Fruit fly (Drosophila melanogaster): ENCODE results near the gene nkd.

Gene nkd

dm6 chr3L:19040155-19040644 is 5.0 kb downstream of the nkd start (continued):
- TF ChIP-seq repo (GFP tag; optimal IDR thresholded peaks at IDR 0.05): no peak
- TF ChIP-seq CG14710 (tag; optimal IDR thresholded peaks at IDR 0.05): no peak
- TF ChIP-seq CG10366 (GFP tag; IDR thresholded peaks at IDR 0.05): no peak
- TF ChIP-seq Dad (GFP tag; optimal IDR thresholded peaks at IDR 0.05): no peak
- no peak for TF ChIP-seq CG4617 (GFP tag; optimal IDR thresholded peaks at IDR 0.05; ENCODE audit: borderline replicate concordance)
- TF ChIP-seq Deaf1 (tag; optimal IDR thresholded peaks at IDR 0.05): peak; percentile 84
- no peak for TF ChIP-seq CG2889 (GFP tag; IDR thresholded peaks at IDR 0.05)
- no peak for TF ChIP-seq otp (GFP tag; IDR thresholded peaks at IDR 0.05)
- no peak for TF ChIP-seq ash1 (GFP tag; optimal IDR thresholded peaks at IDR 0.05)
- TF ChIP-seq maf-S (GFP tag; optimal IDR thresholded peaks at IDR 0.05): no peak
- TF ChIP-seq gcm (GFP tag; optimal IDR thresholded peaks at IDR 0.05): peak; percentile 1
- TF ChIP-seq HmgZ (tag; optimal IDR thresholded peaks at IDR 0.05): peak; percentile 78
- TF ChIP-seq NC2β (GFP tag; optimal IDR thresholded peaks at IDR 0.05): no peak
- TF ChIP-seq bab2 (GFP tag; optimal IDR thresholded peaks at IDR 0.05): no peak
- TF ChIP-seq gt (GFP tag; IDR thresholded peaks at IDR 0.05): no peak
- TF ChIP-seq tup (GFP tag; optimal IDR thresholded peaks at IDR 0.05): peak; percentile 37
- TF ChIP-seq ara (GFP tag; IDR thresholded peaks at IDR 0.05): no peak
- TF ChIP-seq CG10147 (GFP tag; optimal IDR thresholded peaks at IDR 0.05): no peak
- peak; percentile 9 for TF ChIP-seq B-H2 (GFP tag; optimal IDR thresholded peaks at IDR 0.05)
- TF ChIP-seq CG14860 (GFP tag; IDR thresholded peaks at IDR 0.05; ENCODE audit: partially characterized antibody): no peak
- no peak for TF ChIP-seq CG8944 (GFP tag; optimal IDR thresholded peaks at IDR 0.05)
- 0 out of 2 replicates have a peak, but pooled peaks have one; percentile 18 for TF ChIP-seq slbo (GFP tag; IDR thresholded peaks at IDR 0.05)
- no peak for TF ChIP-seq Bteb2 (GFP tag; optimal IDR thresholded peaks at IDR 0.05)
- no peak for TF ChIP-seq Max (GFP tag; optimal IDR thresholded peaks at IDR 0.05)
- no peak for TF ChIP-seq CG12659 (GFP tag; optimal IDR thresholded peaks at IDR 0.05)
- TF ChIP-seq Doc3 (GFP tag; IDR thresholded peaks at IDR 0.05; ENCODE audit: partially characterized antibody): no peak
- TF ChIP-seq CG4707 (GFP tag; optimal IDR thresholded peaks at IDR 0.05): peak; percentile 50
- peak in 1 of 2 experiments; percentile 5 for TF ChIP-seq bsh (GFP tag; optimal IDR thresholded peaks at IDR 0.05)
- no peak for TF ChIP-seq CG18599 (GFP tag; optimal IDR thresholded peaks at IDR 0.05)
- no peak for TF ChIP-seq Ravus (GFP tag; IDR thresholded peaks at IDR 0.05)
- TF ChIP-seq Rx (GFP tag; IDR thresholded peaks at IDR 0.05): no peak
- no peak for TF ChIP-seq croc (GFP tag; conservative IDR thresholded peaks at IDR 0.05)
- TF ChIP-seq fd96Cb (tag; optimal IDR thresholded peaks at IDR 0.05): no peak
- TF ChIP-seq trh (GFP tag; optimal IDR thresholded peaks at IDR 0.05): no peak
- TF ChIP-seq pb (GFP tag; optimal IDR thresholded peaks at IDR 0.05): no peak
- TF ChIP-seq CG12391 (tag; optimal IDR thresholded peaks at IDR 0.05): no peak
- TF ChIP-seq unpg (GFP tag; optimal IDR thresholded peaks at IDR 0.05): peak; percentile 33
- TF ChIP-seq dpn (GFP tag; optimal IDR thresholded peaks at IDR 0.05): no peak
- TF ChIP-seq cas (GFP tag; IDR thresholded peaks at IDR 0.05): no peak
- TF ChIP-seq Xrp1 (GFP tag; IDR thresholded peaks at IDR 0.05): no peak
- TF ChIP-seq CG13894 (tag; optimal IDR thresholded peaks at IDR 0.05): no peak
- no peak for TF ChIP-seq eyg (GFP tag; optimal IDR thresholded peaks at IDR 0.05)
- TF ChIP-seq knrl (GFP tag; IDR thresholded peaks at IDR 0.05; ENCODE audit: partially characterized antibody): no peak
- no peak for TF ChIP-seq ham (GFP tag; IDR thresholded peaks at IDR 0.05)
- TF ChIP-seq CG12219 (GFP tag; optimal IDR thresholded peaks at IDR 0.05): no peak
- TF ChIP-seq bcd (GFP tag; optimal IDR thresholded peaks at IDR 0.05): no peak
- peak; percentile 30 for TF ChIP-seq CG3407 (GFP tag; optimal IDR thresholded peaks at IDR 0.05)
- TF ChIP-seq seq (GFP tag; IDR thresholded peaks at IDR 0.05): 0 out of 2 replicates have a peak, but pooled peaks have one; percentile 18
- TF ChIP-seq CG43689 (GFP tag; IDR thresholded peaks at IDR 0.05): no peak
- peak; percentile 7 for TF ChIP-seq nom (GFP tag; optimal IDR thresholded peaks at IDR 0.05)
- TF ChIP-seq fd102C (GFP tag; optimal IDR thresholded peaks at IDR 0.05): no peak
